Worm (Caenorhabditis elegans): ENCODE measurements around the gene C24H11.1.

C24H11.1 gene

DNA sequence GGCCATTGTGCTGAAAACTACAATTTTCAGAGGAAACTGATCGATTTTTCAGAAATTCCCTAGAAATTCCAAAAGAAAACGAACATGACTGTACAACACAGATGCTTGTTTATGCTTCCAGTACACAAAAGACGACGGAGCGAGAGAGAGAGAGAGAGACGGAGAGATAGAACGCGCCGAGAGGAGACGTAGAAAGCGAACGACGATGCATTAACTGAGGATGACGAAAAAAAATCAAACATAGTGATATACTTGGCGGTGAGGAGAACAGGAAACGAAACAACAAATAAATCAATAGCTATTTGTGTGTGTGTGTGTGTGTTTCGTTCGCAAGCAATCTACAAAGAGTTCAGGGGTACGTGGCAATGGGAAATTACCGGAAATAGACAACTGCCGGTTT lies 47.3 kb downstream of the C24H11.1 start:
- peak; percentile 48 for TF ChIP-seq fos-1 (tag; optimal IDR thresholded peaks at IDR 0.05)
- peak; percentile 32 for TF ChIP-seq crh-2 (tag; optimal IDR thresholded peaks at IDR 0.05)
- peak in 1 of 2 experiments; percentile 38 for TF ChIP-seq lsy-2 (tag; optimal IDR thresholded peaks at IDR 0.05)
- TF ChIP-seq nhr-129 (tag; optimal IDR thresholded peaks at IDR 0.05) = peak; percentile 28
- no peak for TF ChIP-seq ama-1 (optimal IDR thresholded peaks at IDR 0.05)
- peak; percentile 11 for TF ChIP-seq nhr-25 (tag; optimal IDR thresholded peaks at IDR 0.05)
- TF ChIP-seq nhr-77 (tag; optimal IDR thresholded peaks at IDR 0.05) = no peak
- TF ChIP-seq egl-27 (tag; optimal IDR thresholded peaks at IDR 0.05) = no peak
- peak; percentile 10 for TF ChIP-seq sma-9 (GFP tag; optimal IDR thresholded peaks at IDR 0.05)
- no peak for TF ChIP-seq sma-9 (tag; optimal IDR thresholded peaks at IDR 0.05)
- TF ChIP-seq ceh-82 (tag; optimal IDR thresholded peaks at IDR 0.05) = no peak
- TF ChIP-seq C34F6.9 (tag; optimal IDR thresholded peaks at IDR 0.05) = no peak
- peak; percentile 18 for TF ChIP-seq blmp-1 (tag; optimal IDR thresholded peaks at IDR 0.05; ENCODE audit: insufficient read depth)
- TF ChIP-seq mab-5 (tag; optimal IDR thresholded peaks at IDR 0.05) = no peak
- no peak for TF ChIP-seq unc-39 (tag; optimal IDR thresholded peaks at IDR 0.05)
- peak; percentile 8 for TF ChIP-seq unc-55 (GFP tag; optimal IDR thresholded peaks at IDR 0.05)
- no peak for TF ChIP-seq ZK546.5 (tag; optimal IDR thresholded peaks at IDR 0.05)
- TF ChIP-seq dmd-4 (tag; optimal IDR thresholded peaks at IDR 0.05) = no peak
- no peak for TF ChIP-seq elt-1 (tag; optimal IDR thresholded peaks at IDR 0.05)
- TF ChIP-seq ztf-4 (tag; optimal IDR thresholded peaks at IDR 0.05) = no peak
- no peak for TF ChIP-seq unc-62 (GFP tag; optimal IDR thresholded peaks at IDR 0.05)
- no peak for TF ChIP-seq aly-2 (tag; optimal IDR thresholded peaks at IDR 0.05)
- no peak for TF ChIP-seq F13H6.1 (tag; optimal IDR thresholded peaks at IDR 0.05)
- TF ChIP-seq nhr-12 (tag; optimal IDR thresholded peaks at IDR 0.05) = no peak
- TF ChIP-seq mbf-1 (tag; optimal IDR thresholded peaks at IDR 0.05) = no peak
- no peak for TF ChIP-seq nhr-11 (tag; optimal IDR thresholded peaks at IDR 0.05)
- no peak for TF ChIP-seq R02D3.7 (tag; optimal IDR thresholded peaks at IDR 0.05)
- TF ChIP-seq sem-4 (tag; optimal IDR thresholded peaks at IDR 0.05) = no peak
- no peak for TF ChIP-seq lin-39 (tag; optimal IDR thresholded peaks at IDR 0.05)
- TF ChIP-seq zag-1 (tag; optimal IDR thresholded peaks at IDR 0.05) = no peak
- TF ChIP-seq lin-13 (GFP tag; optimal IDR thresholded peaks at IDR 0.05) = no peak
- TF ChIP-seq mdl-1 (tag; optimal IDR thresholded peaks at IDR 0.05) = no peak
- no peak for TF ChIP-seq nhr-21 (tag; optimal IDR thresholded peaks at IDR 0.05)
- TF ChIP-seq skn-1 (tag; optimal IDR thresholded peaks at IDR 0.05) = peak; percentile 66
- TF ChIP-seq lin-11 (tag; optimal IDR thresholded peaks at IDR 0.05) = no peak
- TF ChIP-seq Y55F3AM.14 (GFP tag; optimal IDR thresholded peaks at IDR 0.05) = no peak
- no peak for TF ChIP-seq nhr-237 (tag; optimal IDR thresholded peaks at IDR 0.05)
- no peak for TF ChIP-seq alr-1 (tag; optimal IDR thresholded peaks at IDR 0.05)
- no peak for TF ChIP-seq elt-3 (tag; optimal IDR thresholded peaks at IDR 0.05)
- no peak for TF ChIP-seq nhr-10 (tag; optimal IDR thresholded peaks at IDR 0.05)
- no peak for TF ChIP-seq peb-1 (tag; optimal IDR thresholded peaks at IDR 0.05)
- TF ChIP-seq ceh-16 (tag; optimal IDR thresholded peaks at IDR 0.05) = no peak
- no peak for TF ChIP-seq ztf-1 (GFP tag; conservative IDR thresholded peaks at IDR 0.05)
- no peak for TF ChIP-seq nhr-6 (tag; optimal IDR thresholded peaks at IDR 0.05)
- TF ChIP-seq snpc-4 (tag; optimal IDR thresholded peaks at IDR 0.05) = no peak
- no peak for TF ChIP-seq ztf-11 (tag; optimal IDR thresholded peaks at IDR 0.05)
- no peak for TF ChIP-seq sma-3 (GFP tag; optimal IDR thresholded peaks at IDR 0.05)
- TF ChIP-seq gmeb-1 (tag; optimal IDR thresholded peaks at IDR 0.05) = no peak
- no peak for TF ChIP-seq nhr-23 (tag; optimal IDR thresholded peaks at IDR 0.05)

DNA sequence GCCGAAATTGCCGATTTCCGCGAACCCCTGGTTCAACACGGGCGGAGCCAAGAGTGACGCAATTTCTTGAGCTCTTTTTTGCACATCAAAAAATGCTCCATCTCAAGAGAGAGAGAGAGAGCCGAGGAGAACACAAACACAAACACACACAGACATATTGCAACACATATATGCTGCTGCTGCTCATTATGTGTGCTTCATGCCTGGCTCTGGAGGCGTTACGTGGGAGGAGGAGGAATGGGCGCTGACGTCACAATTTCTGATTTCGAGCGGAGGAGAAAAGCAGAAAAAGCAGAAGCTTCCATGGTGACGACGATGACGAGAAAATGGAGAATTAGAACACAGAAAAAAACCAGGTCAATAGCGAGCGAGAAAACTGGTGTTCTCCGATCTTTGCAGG lies 48.6 kb downstream of the C24H11.1 start:
- TF ChIP-seq mdl-1 (tag; optimal IDR thresholded peaks at IDR 0.05) (no peak), nhr-129 (tag; optimal IDR thresholded peaks at IDR 0.05) (peak; percentile 30), mbf-1 (tag; optimal IDR thresholded peaks at IDR 0.05) (no peak), unc-62 (GFP tag; optimal IDR thresholded peaks at IDR 0.05) (no peak), lsy-2 (tag; optimal IDR thresholded peaks at IDR 0.05) (peak in 1 of 2 experiments; percentile 27), lin-11 (tag; optimal IDR thresholded peaks at IDR 0.05) (peak; percentile 12), aly-2 (tag; optimal IDR thresholded peaks at IDR 0.05) (no peak), C34F6.9 (tag; optimal IDR thresholded peaks at IDR 0.05) (peak; percentile 36), crh-2 (tag; optimal IDR thresholded peaks at IDR 0.05) (peak; percentile 9), alr-1 (tag; optimal IDR thresholded peaks at IDR 0.05) (no peak), Y55F3AM.14 (GFP tag; optimal IDR thresholded peaks at IDR 0.05) (peak; percentile 13), nhr-237 (tag; optimal IDR thresholded peaks at IDR 0.05) (no peak)
